Worm (Caenorhabditis elegans) whole organism, L4 larva: ENCODE results near the gene Y22D7AR.7.

ENCODE experiments used
- Y5F2A.4 ChIP-seq: fragments of 200-800 bp; sonication (Bioruptor generic); optimal IDR thresholded peaks from 2 replicates; lab custom pipeline; 2018; ENCODE audit warnings: mild to moderate bottlenecking, missing genetic modification characterization, missing compliant biosample characterization
- ZK546.5 ChIP-seq, 2 experiments: sonication (generic microtip); optimal IDR thresholded peaks; 2 replicates each; lab custom pipeline; 2017; ENCODE audit warnings: missing biosample characterization in 2 of 2, missing genetic modification characterization in 2 of 2
- cey-2 ChIP-seq: sonication (generic microtip); optimal IDR thresholded peaks from 3 replicates; lab custom pipeline; 2017; ENCODE audit warnings: missing genetic modification characterization, mild to moderate bottlenecking, missing compliant biosample characterization, antibody characterized with exemption, borderline replicate concordance; ENCODE audit not compliant: insufficient read depth
- dpl-1 ChIP-seq: fragments of 150-350 bp; optimal IDR thresholded peaks from 2 replicates; lab custom pipeline; 2014; ENCODE audit warnings: missing biosample characterization, missing genetic modification reagents, missing genetic modification characterization
- jun-1 ChIP-seq: fragments of 150-350 bp; optimal IDR thresholded peaks from 2 replicates; lab custom pipeline; 2014; ENCODE audit warnings: missing biosample characterization, missing genetic modification reagents, missing genetic modification characterization
- lin-13 ChIP-seq: fragments of 150-350 bp; optimal IDR thresholded peaks from 2 replicates; lab custom pipeline; 2014; ENCODE audit warnings: missing biosample characterization, missing genetic modification reagents, missing genetic modification characterization
- lin-39 ChIP-seq: fragments of 150-350 bp; optimal IDR thresholded peaks from 2 replicates; lab custom pipeline; 2014; ENCODE audit warnings: missing biosample characterization, missing genetic modification reagents, missing genetic modification characterization
- nhr-25 ChIP-seq: sonication (generic microtip); optimal IDR thresholded peaks from 2 replicates; lab custom pipeline; 2017; ENCODE audit warnings: missing genetic modification characterization, mild to moderate bottlenecking, missing compliant biosample characterization, antibody characterized with exemption, moderate library complexity, borderline replicate concordance; ENCODE audit not compliant: insufficient read depth
- skn-1 ChIP-seq: fragments of 150-350 bp; optimal IDR thresholded peaks from 2 replicates; lab custom pipeline; 2014; ENCODE audit warnings: missing biosample characterization, missing genetic modification characterization

ce11 chrIII:1731850-1732249, 44.0 kb upstream of the Y22D7AR.7 start:
- TF ChIP-seq skn-1 (no peak), dpl-1 (no peak), lin-13 (no peak), cey-2 (tag; lab: Kevin White, UChicago) (no peak), Y5F2A.4 (GFP tag; lab: Kevin White, UChicago) (no peak), ZK546.5 (tag; optimal IDR thresholded peaks at IDR 0.05; lab: Kevin White, UChicago) (no peak), jun-1 (tag; lab: Kevin White, UChicago) (no peak), nhr-25 (tag; lab: Kevin White, UChicago) (no peak), lin-39 (tag; lab: Kevin White, UChicago) (no peak)
